Worm (Caenorhabditis elegans) whole organism, mixed stage, embryonic: ENCODE measurements around the gene F40G12.7.

Experiments used
- M03D4.4 ChIP-seq: sonication (generic microtip); optimal IDR thresholded peaks from 2 replicates; lab custom pipeline; 2017; ENCODE audit warnings: mild to moderate bottlenecking, missing genetic modification characterization, missing compliant biosample characterization
- blmp-1 ChIP-seq: fragments of 150-350 bp; optimal IDR thresholded peaks from 2 replicates; lab custom pipeline; 2014; ENCODE audit warnings: missing biosample characterization, missing genetic modification characterization
- nhr-28 ChIP-seq: fragments of 150-350 bp; optimal IDR thresholded peaks from 2 replicates; lab custom pipeline; 2014; ENCODE audit warnings: missing biosample characterization, missing genetic modification characterization
- pha-4 ChIP-seq: fragments of 150-350 bp; optimal IDR thresholded peaks from 2 replicates; lab custom pipeline; 2018; ENCODE audit warnings: missing biosample characterization, missing genetic modification reagents, missing genetic modification characterization
- sptf-1 ChIP-seq: sonication (generic microtip); optimal IDR thresholded peaks from 2 replicates; lab custom pipeline; 2017; ENCODE audit warnings: mild to moderate bottlenecking, missing genetic modification characterization, moderate library complexity, missing compliant biosample characterization
- tbx-8 ChIP-seq: fragments of 200-800 bp; sonication (Bioruptor generic); optimal IDR thresholded peaks from 2 replicates; lab custom pipeline; 2018; ENCODE audit warnings: mild to moderate bottlenecking, missing genetic modification characterization, moderate library complexity, missing compliant biosample characterization
- unc-62 ChIP-seq: fragments of 150-350 bp; optimal IDR thresholded peaks from 2 replicates; lab custom pipeline; 2014; ENCODE audit warnings: missing biosample characterization, missing genetic modification reagents, missing genetic modification characterization
- zip-8 ChIP-seq: fragments of 150-350 bp; optimal IDR thresholded peaks from 2 replicates; lab custom pipeline; 2014; ENCODE audit warnings: missing biosample characterization, missing genetic modification characterization
- ztf-11 ChIP-seq: fragments of 150-350 bp; optimal IDR thresholded peaks from 2 replicates; lab custom pipeline; 2014; ENCODE audit warnings: missing biosample characterization, missing genetic modification characterization

- TF ChIP-seq tbx-8 (GFP tag; lab: Kevin White, UChicago): no peak
- no peak for TF ChIP-seq unc-62 (GFP tag; lab: Kevin White, UChicago)
- no peak for TF ChIP-seq nhr-28
- no peak for TF ChIP-seq ztf-11
- TF ChIP-seq pha-4 (tag; lab: Kevin White, UChicago): no peak
- TF ChIP-seq M03D4.4 (tag; lab: Kevin White, UChicago): no peak
- TF ChIP-seq zip-8 (tag; lab: Kevin White, UChicago): no peak
- no peak for TF ChIP-seq sptf-1 (tag; lab: Kevin White, UChicago)
- no peak for TF ChIP-seq blmp-1 (tag; lab: Kevin White, UChicago)
These were observed 20.1 kb upstream of the F40G12.7 start, which contains the start of gene K02E11.7 for ce11 chrV:14254221-14254620.
